Worm (Caenorhabditis elegans) whole organism, L4 larva: ENCODE data around the gene Y45G12C.1.
"Not testable (repeated sequence)": the region's sequence is repeated elsewhere in the genome, so short reads cannot be mapped to it uniquely, and the experiment has no call there.

Experiments
- D1046.2 ChIP-seq: fragments of 200-800 bp; sonication (Bioruptor generic); IDR thresholded peaks from 2 replicates; pipeline ENCODE4 v1.3.6; 2022; ENCODE audit warnings: missing genetic modification characterization, missing compliant biosample characterization
- F37D6.2 ChIP-seq: sonication (generic microtip); optimal IDR thresholded peaks from 2 replicates; lab custom pipeline; 2016; ENCODE audit warnings: mild to moderate bottlenecking, missing genetic modification characterization, missing compliant biosample characterization
- F44E2.7 ChIP-seq: fragments of 200-800 bp; sonication (Bioruptor generic); IDR thresholded peaks from 2 replicates; pipeline ENCODE4 v2.1.2; 2022; ENCODE audit warnings: missing genetic modification characterization, missing compliant biosample characterization
- R02D3.7 ChIP-seq: fragments of 150-350 bp; sonication (generic microtip); optimal IDR thresholded peaks from 3 replicates; lab custom pipeline; 2014; ENCODE audit warnings: missing biosample characterization, missing genetic modification characterization
- T26A8.4 ChIP-seq: fragments of 200-800 bp; sonication (Bioruptor generic); IDR thresholded peaks from 2 replicates; pipeline ENCODE4 v1.3.6; 2022; ENCODE audit warnings: missing genetic modification characterization, missing compliant biosample characterization
- Y5F2A.4 ChIP-seq: fragments of 200-800 bp; sonication (Bioruptor generic); optimal IDR thresholded peaks from 2 replicates; lab custom pipeline; 2018; ENCODE audit warnings: mild to moderate bottlenecking, missing genetic modification characterization, missing compliant biosample characterization
- aha-1 ChIP-seq: fragments of 150-350 bp; peaks from one replicate; lab custom pipeline; 2014; ENCODE audit warnings: missing biosample characterization, missing genetic modification characterization
- arid-1 ChIP-seq: fragments of 200-800 bp; sonication (Bioruptor generic); conservative IDR thresholded peaks from 2 replicates; pipeline ENCODE4 v1.3.6; 2022; ENCODE audit warnings: missing genetic modification reagents, missing genetic modification characterization, missing compliant biosample characterization
- attf-4 ChIP-seq: sonication (generic microtip); optimal IDR thresholded peaks from 3 replicates; lab custom pipeline; 2017; ENCODE audit warnings: missing biosample characterization, missing genetic modification characterization
- ceh-20 ChIP-seq: fragments of 200-800 bp; sonication (Bioruptor generic); IDR thresholded peaks from 2 replicates; pipeline ENCODE4 v1.3.6; 2022; ENCODE audit warnings: missing genetic modification reagents, missing genetic modification characterization, missing compliant biosample characterization
- ceh-28 ChIP-seq: fragments of 150-350 bp; optimal IDR thresholded peaks from 2 replicates; lab custom pipeline; 2014; ENCODE audit warnings: missing biosample characterization, missing genetic modification reagents, missing genetic modification characterization
- ceh-32 ChIP-seq: sonication (generic microtip); optimal IDR thresholded peaks from 2 replicates; lab custom pipeline; 2016; ENCODE audit warnings: mild to moderate bottlenecking, missing genetic modification characterization, missing compliant biosample characterization; ENCODE audit not compliant: poor library complexity
- ceh-44 ChIP-seq: fragments of 200-800 bp; sonication (Bioruptor generic); IDR thresholded peaks from 2 replicates; pipeline ENCODE4 v1.3.6; 2022; ENCODE audit warnings: missing genetic modification reagents, missing genetic modification characterization, missing compliant biosample characterization
- ceh-62 ChIP-seq: sonication (generic microtip); optimal IDR thresholded peaks from 2 replicates; lab custom pipeline; 2017; ENCODE audit warnings: missing biosample characterization, missing genetic modification characterization
- ceh-82 ChIP-seq: sonication (generic microtip); optimal IDR thresholded peaks from 2 replicates; lab custom pipeline; 2017; ENCODE audit warnings: missing biosample characterization, missing genetic modification characterization
- ctbp-1 ChIP-seq: fragments of 200-800 bp; sonication (Bioruptor generic); IDR thresholded peaks from 2 replicates; pipeline ENCODE4 v1.3.6; 2022; ENCODE audit warnings: missing genetic modification reagents, missing genetic modification characterization, missing compliant biosample characterization
- daf-16 ChIP-seq, 3 experiments: sonication (generic microtip); optimal IDR thresholded peaks; 2 replicates each; lab custom pipeline; 2016 to 2017; ENCODE audit warnings: missing genetic modification characterization in 3 of 3, missing genetic modification reagents in 3 of 3, mild to moderate bottlenecking in 2 of 3, missing compliant biosample characterization in 2 of 3, missing biosample characterization in 1 of 3, moderate library complexity in 1 of 3
- dmd-6 ChIP-seq: fragments of 200-800 bp; sonication (Bioruptor generic); IDR thresholded peaks from 2 replicates; pipeline ENCODE4 v1.3.6; 2022; ENCODE audit warnings: missing genetic modification reagents, missing genetic modification characterization, missing compliant biosample characterization
- dpl-1 ChIP-seq: fragments of 150-350 bp; optimal IDR thresholded peaks from 2 replicates; lab custom pipeline; 2014; ENCODE audit warnings: missing biosample characterization, missing genetic modification reagents, missing genetic modification characterization
- duxl-1 ChIP-seq: sonication (generic microtip); optimal IDR thresholded peaks from 2 replicates; lab custom pipeline; 2016; ENCODE audit warnings: mild to moderate bottlenecking, missing genetic modification characterization, moderate library complexity, missing compliant biosample characterization; ENCODE audit not compliant: poor library complexity
- egl-27 ChIP-seq: sonication (generic microtip); optimal IDR thresholded peaks from 3 replicates; lab custom pipeline; 2017; ENCODE audit warnings: missing biosample characterization, missing genetic modification reagents, missing genetic modification characterization
- egl-43 ChIP-seq: fragments of 200-800 bp; sonication (Bioruptor generic); IDR thresholded peaks from 2 replicates; pipeline ENCODE4 v1.3.6; 2022; ENCODE audit warnings: missing genetic modification reagents, missing genetic modification characterization, missing compliant biosample characterization
- fos-1 ChIP-seq: fragments of 150-350 bp; optimal IDR thresholded peaks from 2 replicates; lab custom pipeline; 2014; ENCODE audit warnings: missing biosample characterization, missing genetic modification characterization
- hif-1 ChIP-seq, 2 experiments: sonication (generic microtip); optimal IDR thresholded peaks; 2 replicates each; lab custom pipeline; 2016 to 2017; ENCODE audit warnings: missing compliant biosample characterization in 2 of 2, missing genetic modification characterization in 2 of 2, missing genetic modification reagents in 2 of 2, missing genotype in 2 of 2, mild to moderate bottlenecking in 1 of 2
- lin-13 ChIP-seq: fragments of 150-350 bp; optimal IDR thresholded peaks from 2 replicates; lab custom pipeline; 2014; ENCODE audit warnings: missing biosample characterization, missing genetic modification reagents, missing genetic modification characterization
- lin-15B ChIP-seq: fragments of 150-350 bp; sonication (generic microtip); optimal IDR thresholded peaks from 3 replicates; lab custom pipeline; 2014; ENCODE audit warnings: missing biosample characterization, missing genetic modification characterization
- lin-29 ChIP-seq: fragments of 200-800 bp; sonication (Bioruptor generic); IDR thresholded peaks from 2 replicates; pipeline ENCODE4 v1.3.6; 2022; ENCODE audit warnings: missing genetic modification reagents, missing genetic modification characterization, missing compliant biosample characterization
- lir-3 ChIP-seq: sonication (generic microtip); optimal IDR thresholded peaks from 2 replicates; lab custom pipeline; 2016; ENCODE audit warnings: mild to moderate bottlenecking, missing genetic modification characterization, missing compliant biosample characterization
- madf-9 ChIP-seq: fragments of 200-800 bp; sonication (Bioruptor generic); conservative IDR thresholded peaks from 2 replicates; pipeline ENCODE4 v1.3.6; 2022; ENCODE audit warnings: missing genetic modification reagents, missing genetic modification characterization, missing compliant biosample characterization
- mep-1 ChIP-seq: fragments of 150-350 bp; sonication (generic microtip); optimal IDR thresholded peaks from 3 replicates; lab custom pipeline; 2014; ENCODE audit warnings: missing biosample characterization, missing genetic modification characterization
- nhr-102 ChIP-seq: sonication (generic microtip); optimal IDR thresholded peaks from 2 replicates; lab custom pipeline; 2016; ENCODE audit warnings: mild to moderate bottlenecking, missing genetic modification characterization, moderate library complexity, missing compliant biosample characterization
- nhr-237 ChIP-seq: sonication (generic microtip); optimal IDR thresholded peaks from 2 replicates; lab custom pipeline; 2017; ENCODE audit warnings: missing biosample characterization, missing genetic modification characterization
- nhr-28 ChIP-seq: fragments of 150-350 bp; optimal IDR thresholded peaks from 2 replicates; lab custom pipeline; 2014; ENCODE audit warnings: missing biosample characterization, missing genetic modification characterization
- nhr-41 ChIP-seq: fragments of 200-800 bp; sonication (Bioruptor generic); IDR thresholded peaks from 2 replicates; pipeline ENCODE4 v1.3.6; 2022; ENCODE audit warnings: missing genetic modification reagents, missing genetic modification characterization, missing compliant biosample characterization
- nhr-42 ChIP-seq: fragments of 200-800 bp; sonication (Bioruptor generic); IDR thresholded peaks from 2 replicates; pipeline ENCODE4 v1.3.6; 2022; ENCODE audit warnings: missing genetic modification characterization, missing compliant biosample characterization
- set-16 ChIP-seq: fragments of 200-800 bp; sonication (Bioruptor generic); IDR thresholded peaks from 2 replicates; pipeline ENCODE4 v1.3.6; 2022; ENCODE audit warnings: missing genetic modification reagents, missing genetic modification characterization, missing compliant biosample characterization
- skn-1 ChIP-seq: fragments of 150-350 bp; optimal IDR thresholded peaks from 2 replicates; lab custom pipeline; 2014; ENCODE audit warnings: missing biosample characterization, missing genetic modification characterization
- snpc-1.2 ChIP-seq: fragments of 200-800 bp; sonication (Bioruptor generic); IDR thresholded peaks from 2 replicates; pipeline ENCODE4 v1.3.6; 2022; ENCODE audit warnings: missing genetic modification reagents, missing genetic modification characterization, missing compliant biosample characterization
- spr-3 ChIP-seq: fragments of 200-800 bp; sonication (Bioruptor generic); optimal IDR thresholded peaks from 2 replicates; lab custom pipeline; 2018; ENCODE audit warnings: mild to moderate bottlenecking, missing genetic modification characterization, missing compliant biosample characterization
- tag-97 ChIP-seq: fragments of 200-800 bp; sonication (Bioruptor generic); IDR thresholded peaks from 2 replicates; pipeline ENCODE4 v1.3.6; 2022; ENCODE audit warnings: missing genetic modification characterization, missing compliant biosample characterization
- tra-1 ChIP-seq: fragments of 200-800 bp; sonication (Bioruptor generic); IDR thresholded peaks from 2 replicates; pipeline ENCODE4 v1.3.6; 2022; ENCODE audit warnings: missing genetic modification reagents, missing genetic modification characterization, missing compliant biosample characterization
- unc-130 ChIP-seq: sonication (generic microtip); optimal IDR thresholded peaks from 2 replicates; lab custom pipeline; 2016; ENCODE audit warnings: missing genetic modification reagents, missing genetic modification characterization, missing compliant biosample characterization
- unc-62 ChIP-seq, 3 experiments: fragments of 150-350 bp in 1 of 3; sonication (generic microtip); optimal IDR thresholded peaks in 2 of 3; peaks in 1 of 3; 1 replicate in 1 of 3; 2 replicates in 2 of 3; lab custom pipeline; 2014 to 2017; ENCODE audit warnings: missing biosample characterization in 3 of 3, missing genetic modification characterization in 3 of 3, missing genetic modification reagents in 3 of 3, missing genotype in 1 of 3
- vab-7 ChIP-seq: fragments of 200-800 bp; sonication (Bioruptor generic); IDR thresholded peaks from 2 replicates; pipeline ENCODE4 v1.3.6; 2022; ENCODE audit warnings: missing genetic modification reagents, missing genetic modification characterization, missing compliant biosample characterization
- zag-1 ChIP-seq: fragments of 150-350 bp; optimal IDR thresholded peaks from 2 replicates; lab custom pipeline; 2014; ENCODE audit warnings: missing biosample characterization, missing genetic modification characterization
- zip-11 ChIP-seq: fragments of 200-800 bp; sonication (Bioruptor generic); IDR thresholded peaks from 2 replicates; pipeline ENCODE4 v1.3.6; 2022; ENCODE audit warnings: missing genetic modification characterization, missing compliant biosample characterization
- ztf-7 ChIP-seq: fragments of 150-350 bp; optimal IDR thresholded peaks from 2 replicates; lab custom pipeline; 2014; ENCODE audit warnings: missing biosample characterization, missing genetic modification characterization

Gene Y45G12C.1

DNA sequence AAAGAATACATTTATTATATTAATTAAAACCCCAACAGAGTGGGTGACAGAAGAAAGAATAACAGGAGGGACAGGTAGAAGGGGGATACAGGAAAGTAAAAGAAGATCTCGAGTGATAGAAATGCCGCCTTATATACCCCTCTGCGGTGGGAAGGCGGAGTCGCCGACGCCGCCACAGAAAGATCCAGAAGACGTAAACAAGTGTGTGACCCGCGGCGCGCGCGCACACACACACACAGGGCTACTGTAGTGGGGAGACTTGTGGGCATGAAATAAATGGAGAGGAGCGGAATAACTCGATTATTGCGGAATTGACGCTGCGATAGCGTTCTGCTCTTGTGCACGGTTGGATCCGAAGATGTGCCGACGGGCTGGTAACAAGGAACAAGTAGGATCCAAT is 30.2 kb downstream of the Y45G12C.1 start:
- 0 out of 2 replicates have a peak, but pooled peaks have one; percentile 20 for TF ChIP-seq snpc-1.2 (GFP tag; lab: Robert Waterston, UW)
- no peak for TF ChIP-seq nhr-41 (GFP tag; lab: Robert Waterston, UW)
- TF ChIP-seq F44E2.7: 0 out of 2 replicates have a peak, but pooled peaks have one; percentile 47
- no peak for TF ChIP-seq nhr-28
- no peak for TF ChIP-seq vab-7 (GFP tag; lab: Robert Waterston, UW)
- TF ChIP-seq nhr-102 (tag; lab: Kevin White, UChicago): no peak
- peak in 1 of 2 experiments; percentile 2 for TF ChIP-seq unc-62 (GFP tag; optimal IDR thresholded peaks at IDR 0.05 in 1 of 2; lab: Kevin White, UChicago)
- no peak for TF ChIP-seq unc-62 (tag; optimal IDR thresholded peaks at IDR 0.05; lab: Kevin White, UChicago)

DNA sequence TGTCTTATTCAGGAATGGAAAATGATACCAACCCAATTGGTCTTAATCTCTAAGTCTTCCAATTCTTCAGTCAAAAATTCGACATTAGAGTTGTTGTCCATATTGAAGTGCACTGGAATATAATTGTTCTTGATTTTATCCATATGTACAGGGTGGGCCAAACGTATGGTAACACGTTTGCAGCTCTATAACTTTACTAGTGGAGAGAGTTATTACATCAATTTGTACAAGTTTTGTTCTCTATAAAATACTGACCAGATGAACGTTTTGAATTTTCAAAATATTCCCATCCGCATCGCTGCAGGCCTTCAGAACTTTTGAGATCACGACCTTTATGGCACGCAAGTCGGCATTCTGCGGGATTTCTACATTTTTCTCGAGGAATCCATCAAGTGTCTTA is 33.3 kb downstream of the Y45G12C.1 start, which contains the start of gene F53E10.5:
Gene F53E10.5 (minus strand): TSS at position 101 of the 400 bp plus-strand sequence.
- not testable (repeated sequence) for TF ChIP-seq zag-1, R02D3.7, skn-1 (tag; lab: Kevin White, UChicago)

DNA sequence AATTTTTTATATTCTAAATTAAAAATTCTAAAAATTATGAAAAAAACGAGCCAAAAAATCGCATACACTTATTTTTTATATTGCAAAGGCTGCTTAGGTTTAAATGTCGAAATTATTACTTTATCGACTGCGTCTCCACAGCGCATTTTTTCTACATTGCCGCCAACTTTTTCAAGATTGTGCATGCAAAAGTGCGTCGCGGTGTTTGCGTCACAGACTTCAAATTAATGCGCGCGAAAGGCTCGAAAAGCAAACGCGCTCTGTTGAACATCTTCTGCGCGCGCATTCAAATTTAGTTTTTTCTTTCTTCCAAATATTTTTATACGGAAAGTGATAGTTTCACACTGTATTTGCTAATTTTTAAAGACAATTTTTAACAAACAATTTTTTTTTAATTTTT is 35.1 kb downstream of the Y45G12C.1 start:
- TF ChIP-seq ctbp-1 (GFP tag; lab: Robert Waterston, UW) (peak; percentile 85), ceh-44 (GFP tag; lab: Robert Waterston, UW) (no peak), ceh-20 (GFP tag; lab: Robert Waterston, UW) (peak; percentile 94), D1046.2 (GFP tag; lab: Robert Waterston, UW) (peak; percentile 70; the same call in 1 of the 2 replicates), ceh-32 (no peak), tag-97 (GFP tag; lab: Robert Waterston, UW) (0 out of 2 replicates have a peak, but pooled peaks have one; percentile 59), set-16 (GFP tag; lab: Robert Waterston, UW) (peak; percentile 30; the same call in 1 of the 2 replicates), hif-1 (tag; optimal IDR thresholded peaks at IDR 0.05; lab: Kevin White, UChicago) (peak in 1 of 2 experiments; percentile 72), lin-13 (GFP tag; lab: Kevin White, UChicago) (peak; percentile 76), lin-15B (peak; percentile 49), ceh-62 (no peak), ztf-7 (no peak), arid-1 (peak; percentile 72), F37D6.2 (tag; lab: Kevin White, UChicago) (peak; percentile 82), ceh-28 (tag; lab: Kevin White, UChicago) (no peak), dmd-6 (GFP tag; lab: Robert Waterston, UW) (peak; percentile 92), fos-1 (tag; lab: Kevin White, UChicago) (no peak), duxl-1 (peak; percentile 44), unc-130 (GFP tag; lab: Kevin White, UChicago) (peak; percentile 50), madf-9 (GFP tag; lab: Robert Waterston, UW) (peak; percentile 86), dpl-1 (GFP tag; lab: Kevin White, UChicago) (peak; percentile 94), Y5F2A.4 (GFP tag; lab: Kevin White, UChicago) (no peak), tra-1 (peak; percentile 85), nhr-42 (GFP tag; lab: Robert Waterston, UW) (peak; percentile 92), lir-3 (tag; lab: Kevin White, UChicago) (no peak), egl-27 (tag; lab: Kevin White, UChicago) (no peak), ceh-82 (tag; lab: Kevin White, UChicago) (no peak), T26A8.4 (GFP tag; lab: Robert Waterston, UW) (peak; percentile 88), aha-1 (peak; percentile 55), nhr-237 (no peak), attf-4 (no peak), egl-43 (GFP tag; lab: Robert Waterston, UW) (peak; percentile 86), zip-11 (no peak), lin-29 (GFP tag; lab: Robert Waterston, UW) (peak; percentile 74), mep-1 (tag; lab: Kevin White, UChicago) (peak; percentile 73), daf-16 (GFP tag; optimal IDR thresholded peaks at IDR 0.05; lab: Kevin White, UChicago) (no peak), daf-16 (tag; optimal IDR thresholded peaks at IDR 0.05; lab: Kevin White, UChicago) (peak; percentile 42), spr-3 (GFP tag; lab: Kevin White, UChicago) (no peak), nhr-102 (tag; lab: Kevin White, UChicago) (peak; percentile 77)
